Worm (Caenorhabditis elegans): Measurements from ENCODE around the gene srd-2.
A peak's percentile ranks its signal among the peaks of the same experiment; 100 is the strongest.

ce11 chrII:10202275-10202674 lies 14.6 kb upstream of the srd-2 start:
- TF ChIP-seq fkh-10 (GFP tag; optimal IDR thresholded peaks at IDR 0.05), result no peak
- no peak for TF ChIP-seq ceh-30 (tag; optimal IDR thresholded peaks at IDR 0.05)
- TF ChIP-seq ceh-18 (tag; optimal IDR thresholded peaks at IDR 0.05), result peak; percentile 31
- TF ChIP-seq hlh-15 (tag; optimal IDR thresholded peaks at IDR 0.05), result no peak
- no peak for TF ChIP-seq ztf-16 (tag; optimal IDR thresholded peaks at IDR 0.05)
- TF ChIP-seq pax-1 (tag; optimal IDR thresholded peaks at IDR 0.05), result no peak
